Worm (Caenorhabditis elegans) whole organism, midembryonic: ENCODE data around the gene srbc-51.

Experiments
- T22C8.4 ChIP-seq: fragments of 200-800 bp; sonication (Bioruptor generic); IDR thresholded peaks from 2 replicates; pipeline ENCODE4 v1.3.6; 2022; ENCODE audit warnings: missing genetic modification characterization, missing compliant biosample characterization
- cog-1 ChIP-seq: sonication (generic microtip); optimal IDR thresholded peaks from 2 replicates; lab custom pipeline; 2016; ENCODE audit warnings: missing genetic modification characterization, missing compliant biosample characterization
- flt-1 ChIP-seq: fragments of 200-800 bp; sonication (Bioruptor generic); IDR thresholded peaks from 2 replicates; pipeline ENCODE4 v1.3.6; 2022; ENCODE audit warnings: missing genetic modification characterization, missing compliant biosample characterization
- klf-2 ChIP-seq: fragments of 200-800 bp; sonication (Bioruptor generic); conservative IDR thresholded peaks from 2 replicates; pipeline ENCODE4 v1.3.6; 2022; ENCODE audit warnings: missing genetic modification reagents, missing genetic modification characterization, missing compliant biosample characterization
- med-1 ChIP-seq: sonication (generic microtip); optimal IDR thresholded peaks from 2 replicates; lab custom pipeline; 2017; ENCODE audit warnings: missing genetic modification characterization, mild to moderate bottlenecking, missing compliant biosample characterization, antibody characterized with exemption, missing genetic modification reagents; ENCODE audit not compliant: insufficient read depth
- ref-1 ChIP-seq: fragments of 200-800 bp; sonication (Bioruptor generic); conservative IDR thresholded peaks from 2 replicates; pipeline ENCODE4 v1.3.6; 2022; ENCODE audit warnings: missing genetic modification reagents, missing genetic modification characterization, missing compliant biosample characterization
- tab-1 ChIP-seq: fragments of 200-800 bp; sonication (Bioruptor generic); IDR thresholded peaks from 2 replicates; pipeline ENCODE4 v1.3.6; 2022; ENCODE audit warnings: missing genetic modification characterization, missing compliant biosample characterization
- ztf-23 ChIP-seq: fragments of 200-800 bp; sonication (Bioruptor generic); IDR thresholded peaks from 2 replicates; pipeline ENCODE4 v1.3.6; 2022; ENCODE audit warnings: missing genetic modification reagents, missing genetic modification characterization, missing compliant biosample characterization
- ztf-29 ChIP-seq: fragments of 200-800 bp; sonication (Bioruptor generic); IDR thresholded peaks from 2 replicates; pipeline ENCODE4 v1.3.6; 2022; ENCODE audit warnings: missing genetic modification reagents, missing genetic modification characterization, missing compliant biosample characterization

DNA sequence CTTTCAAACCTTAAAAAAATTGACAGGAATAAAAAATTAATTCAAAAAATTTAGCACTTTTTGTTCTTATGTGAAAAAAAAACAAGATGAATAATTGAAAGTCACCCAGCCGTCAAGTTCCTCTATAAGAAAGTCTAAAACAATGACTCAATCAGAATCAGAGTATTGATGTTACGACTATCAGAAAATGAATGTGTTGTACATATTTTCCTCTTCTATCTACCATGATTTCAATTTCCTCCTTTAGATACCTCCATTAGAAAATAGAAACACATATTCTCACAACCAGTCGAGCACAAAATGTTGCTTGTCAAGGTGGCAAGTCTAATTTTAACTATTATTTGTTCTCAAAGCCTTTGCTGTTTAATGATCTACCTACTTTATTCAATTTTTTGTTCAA is 6.2 kb upstream of the srbc-51 start, which contains the start of gene srbc-48:
- TF ChIP-seq ztf-29 (GFP tag; lab: Robert Waterston, UW) (no peak), med-1 (no peak), klf-2 (GFP tag; lab: Robert Waterston, UW) (no peak), flt-1 (GFP tag; lab: Robert Waterston, UW) (no peak), cog-1 (no peak), ref-1 (no peak), ztf-23 (GFP tag; lab: Robert Waterston, UW) (no peak), tab-1 (GFP tag; lab: Robert Waterston, UW) (no peak), T22C8.4 (GFP tag; lab: Robert Waterston, UW) (no peak)
